Worm (Caenorhabditis elegans) whole organism, L4 larva: ENCODE measurements around the gene dars-2.

Experiments
- F49E8.2 ChIP-seq: sonication (generic microtip); optimal IDR thresholded peaks from 2 replicates; lab custom pipeline; 2016; ENCODE audit warnings: missing compliant biosample characterization, mild to moderate bottlenecking, missing genetic modification characterization, borderline replicate concordance
- T20F7.1 ChIP-seq: fragments of 200-800 bp; sonication (Bioruptor generic); optimal IDR thresholded peaks from 2 replicates; lab custom pipeline; 2018; ENCODE audit warnings: mild to moderate bottlenecking, missing genetic modification characterization, missing compliant biosample characterization
- Y48G9A.11 ChIP-seq: fragments of 200-800 bp; sonication (Bioruptor generic); IDR thresholded peaks from 2 replicates; pipeline ENCODE4 v1.3.6; 2022; ENCODE audit warnings: missing genetic modification reagents, missing genetic modification characterization, missing compliant biosample characterization
- Y75B8A.6 ChIP-seq: fragments of 200-800 bp; sonication (Bioruptor generic); IDR thresholded peaks from 2 replicates; pipeline ENCODE4 v1.3.6; 2022; ENCODE audit warnings: missing genetic modification reagents, missing genetic modification characterization, missing compliant biosample characterization
- ZK546.5 ChIP-seq, 2 experiments: sonication (generic microtip); optimal IDR thresholded peaks; 2 replicates each; lab custom pipeline; 2017; ENCODE audit warnings: missing biosample characterization in 2 of 2, missing genetic modification characterization in 2 of 2
- aha-1 ChIP-seq: fragments of 150-350 bp; peaks from one replicate; lab custom pipeline; 2014; ENCODE audit warnings: missing biosample characterization, missing genetic modification characterization
- attf-4 ChIP-seq: sonication (generic microtip); optimal IDR thresholded peaks from 3 replicates; lab custom pipeline; 2017; ENCODE audit warnings: missing biosample characterization, missing genetic modification characterization
- ceh-20 ChIP-seq: fragments of 200-800 bp; sonication (Bioruptor generic); IDR thresholded peaks from 2 replicates; pipeline ENCODE4 v1.3.6; 2022; ENCODE audit warnings: missing genetic modification reagents, missing genetic modification characterization, missing compliant biosample characterization
- ceh-62 ChIP-seq: sonication (generic microtip); optimal IDR thresholded peaks from 2 replicates; lab custom pipeline; 2017; ENCODE audit warnings: missing biosample characterization, missing genetic modification characterization
- ceh-82 ChIP-seq: sonication (generic microtip); optimal IDR thresholded peaks from 2 replicates; lab custom pipeline; 2017; ENCODE audit warnings: missing biosample characterization, missing genetic modification characterization
- daf-16 ChIP-seq, 3 experiments: sonication (generic microtip); optimal IDR thresholded peaks; 2 replicates each; lab custom pipeline; 2016 to 2017; ENCODE audit warnings: missing genetic modification characterization in 3 of 3, missing genetic modification reagents in 3 of 3, mild to moderate bottlenecking in 2 of 3, missing compliant biosample characterization in 2 of 3, missing biosample characterization in 1 of 3, moderate library complexity in 1 of 3
- dmd-6 ChIP-seq: fragments of 200-800 bp; sonication (Bioruptor generic); IDR thresholded peaks from 2 replicates; pipeline ENCODE4 v1.3.6; 2022; ENCODE audit warnings: missing genetic modification reagents, missing genetic modification characterization, missing compliant biosample characterization
- duxl-1 ChIP-seq: sonication (generic microtip); optimal IDR thresholded peaks from 2 replicates; lab custom pipeline; 2016; ENCODE audit warnings: mild to moderate bottlenecking, missing genetic modification characterization, moderate library complexity, missing compliant biosample characterization; ENCODE audit not compliant: poor library complexity
- dve-1 ChIP-seq: sonication (generic microtip); optimal IDR thresholded peaks from 2 replicates; lab custom pipeline; 2017; ENCODE audit warnings: antibody characterized with exemption, mild to moderate bottlenecking, missing genetic modification characterization, missing compliant biosample characterization; ENCODE audit not compliant: insufficient read depth
- gei-8 ChIP-seq: fragments of 200-800 bp; sonication (Bioruptor generic); optimal IDR thresholded peaks from 2 replicates; lab custom pipeline; 2018; ENCODE audit warnings: mild to moderate bottlenecking, missing genetic modification characterization, missing compliant biosample characterization
- hlh-11 ChIP-seq: fragments of 200-800 bp; sonication (Bioruptor generic); optimal IDR thresholded peaks from 2 replicates; lab custom pipeline; 2018; ENCODE audit warnings: mild to moderate bottlenecking, missing genetic modification characterization, missing compliant biosample characterization
- hlh-30 ChIP-seq: sonication (generic microtip); optimal IDR thresholded peaks from 2 replicates; lab custom pipeline; 2017; ENCODE audit warnings: antibody characterized with exemption, mild to moderate bottlenecking, missing genetic modification characterization, missing compliant biosample characterization; ENCODE audit not compliant: insufficient read depth
- hmg-1.1 ChIP-seq: fragments of 200-800 bp; sonication (Bioruptor generic); IDR thresholded peaks from 2 replicates; pipeline ENCODE4 v1.3.6; 2022; ENCODE audit warnings: missing genetic modification reagents, missing genetic modification characterization, missing compliant biosample characterization
- lin-1 ChIP-seq: fragments of 200-800 bp; sonication (Bioruptor generic); IDR thresholded peaks from 2 replicates; pipeline ENCODE4 v1.3.6; 2022; ENCODE audit warnings: missing genetic modification reagents, missing genetic modification characterization, missing compliant biosample characterization
- lsy-2 ChIP-seq, 2 experiments: fragments of 150-350 bp in 1 of 2; sonication (generic microtip) in 1 of 2; optimal IDR thresholded peaks; 2 replicates each; lab custom pipeline; 2014 to 2017; ENCODE audit warnings: missing biosample characterization in 2 of 2, missing genetic modification characterization in 2 of 2
- mdl-1 ChIP-seq, 2 experiments: fragments of 150-350 bp in 1 of 2; sonication (generic microtip) in 1 of 2; optimal IDR thresholded peaks; 2 replicates each; lab custom pipeline; 2014 to 2017; ENCODE audit warnings: missing biosample characterization in 2 of 2, missing genetic modification characterization in 2 of 2
- mxl-3 ChIP-seq: fragments of 200-800 bp; sonication (Bioruptor generic); optimal IDR thresholded peaks from 2 replicates; lab custom pipeline; 2018; ENCODE audit warnings: mild to moderate bottlenecking, missing genetic modification characterization, missing compliant biosample characterization
- nhr-102 ChIP-seq: sonication (generic microtip); optimal IDR thresholded peaks from 2 replicates; lab custom pipeline; 2016; ENCODE audit warnings: mild to moderate bottlenecking, missing genetic modification characterization, moderate library complexity, missing compliant biosample characterization
- nhr-11 ChIP-seq: fragments of 150-350 bp; optimal IDR thresholded peaks from 2 replicates; lab custom pipeline; 2014; ENCODE audit warnings: missing biosample characterization, missing genetic modification characterization
- nhr-111 ChIP-seq: fragments of 200-800 bp; sonication (Bioruptor generic); optimal IDR thresholded peaks from 2 replicates; lab custom pipeline; 2018; ENCODE audit warnings: mild to moderate bottlenecking, missing genetic modification characterization, missing compliant biosample characterization
- nhr-25 ChIP-seq: sonication (generic microtip); optimal IDR thresholded peaks from 2 replicates; lab custom pipeline; 2017; ENCODE audit warnings: missing genetic modification characterization, mild to moderate bottlenecking, missing compliant biosample characterization, antibody characterized with exemption, moderate library complexity, borderline replicate concordance; ENCODE audit not compliant: insufficient read depth
- nhr-28 ChIP-seq: fragments of 150-350 bp; optimal IDR thresholded peaks from 2 replicates; lab custom pipeline; 2014; ENCODE audit warnings: missing biosample characterization, missing genetic modification characterization
- nhr-42 ChIP-seq: fragments of 200-800 bp; sonication (Bioruptor generic); IDR thresholded peaks from 2 replicates; pipeline ENCODE4 v1.3.6; 2022; ENCODE audit warnings: missing genetic modification characterization, missing compliant biosample characterization
- nhr-6 ChIP-seq: fragments of 150-350 bp; optimal IDR thresholded peaks from 2 replicates; lab custom pipeline; 2014; ENCODE audit warnings: missing biosample characterization, missing genetic modification characterization
- nhr-76 ChIP-seq: fragments of 150-350 bp; optimal IDR thresholded peaks from 2 replicates; lab custom pipeline; 2014; ENCODE audit warnings: missing biosample characterization, missing genetic modification characterization
- nhr-77 ChIP-seq: fragments of 150-350 bp; optimal IDR thresholded peaks from 2 replicates; lab custom pipeline; 2014; ENCODE audit warnings: missing biosample characterization, missing genetic modification characterization
- php-3 ChIP-seq: fragments of 200-800 bp; sonication (Bioruptor generic); IDR thresholded peaks from 2 replicates; pipeline ENCODE4 v1.3.6; 2022; ENCODE audit warnings: missing genetic modification reagents, missing genetic modification characterization, missing compliant biosample characterization
- pqm-1 ChIP-seq: sonication (generic microtip); optimal IDR thresholded peaks from 2 replicates; lab custom pipeline; 2017; ENCODE audit warnings: missing biosample characterization, missing genetic modification characterization
- unc-39 ChIP-seq: sonication (generic microtip); optimal IDR thresholded peaks from 2 replicates; lab custom pipeline; 2017; ENCODE audit warnings: missing biosample characterization, missing genetic modification characterization
- unc-62 ChIP-seq, 3 experiments: fragments of 150-350 bp in 1 of 3; sonication (generic microtip); optimal IDR thresholded peaks in 2 of 3; peaks in 1 of 3; 1 replicate in 1 of 3; 2 replicates in 2 of 3; lab custom pipeline; 2014 to 2017; ENCODE audit warnings: missing biosample characterization in 3 of 3, missing genetic modification characterization in 3 of 3, missing genetic modification reagents in 3 of 3, missing genotype in 1 of 3
- zfp-2 ChIP-seq: sonication (generic microtip); optimal IDR thresholded peaks from 2 replicates; lab custom pipeline; 2016; ENCODE audit warnings: mild to moderate bottlenecking, missing genetic modification characterization, missing compliant biosample characterization
- zfp-3 ChIP-seq: fragments of 200-800 bp; sonication (Bioruptor generic); conservative IDR thresholded peaks from 2 replicates; pipeline ENCODE4 v1.3.6; 2022; ENCODE audit warnings: missing genetic modification reagents, missing genetic modification characterization, missing compliant biosample characterization
- zip-2 ChIP-seq: fragments of 150-350 bp; optimal IDR thresholded peaks from 2 replicates; lab custom pipeline; 2014; ENCODE audit warnings: missing biosample characterization, missing genetic modification characterization

Gene dars-2

ce11 chrV:12071483-12071882 is 22.9 kb downstream of the dars-2 start:
- TF ChIP-seq lsy-2 (tag; optimal IDR thresholded peaks at IDR 0.05; lab: Kevin White, UChicago) (no peak), hlh-11 (peak; percentile 45), mdl-1 (tag; optimal IDR thresholded peaks at IDR 0.05; lab: Kevin White, UChicago) (peak; percentile 14 to 70), hlh-30 (tag; lab: Kevin White, UChicago) (peak; percentile 81), mxl-3 (GFP tag; lab: Kevin White, UChicago) (peak; percentile 83), nhr-76 (tag; lab: Kevin White, UChicago) (no peak), nhr-28 (tag; lab: Kevin White, UChicago) (peak; percentile 62), unc-62 (GFP tag; optimal IDR thresholded peaks at IDR 0.05 in 1 of 2; lab: Kevin White, UChicago) (peak in 1 of 2 experiments; percentile 3), unc-62 (tag; optimal IDR thresholded peaks at IDR 0.05; lab: Kevin White, UChicago) (no peak), zfp-3 (GFP tag; lab: Robert Waterston, UW) (no peak), nhr-25 (tag; lab: Kevin White, UChicago) (peak; percentile 65), dmd-6 (GFP tag; lab: Robert Waterston, UW) (peak; percentile 32; the same call in 1 of the 2 replicates), aha-1 (tag; lab: Kevin White, UChicago) (peak; percentile 46), T20F7.1 (GFP tag; lab: Kevin White, UChicago) (no peak), php-3 (GFP tag; lab: Robert Waterston, UW) (no peak)

ce11 chrV:12074886-12075285 is 26.3 kb downstream of the dars-2 start, which contains the start of gene R07B7.6:
R07B7.6 (minus strand) TSS chrV:12074986.
- TF ChIP-seq nhr-102, result no peak
- TF ChIP-seq nhr-42 (GFP tag; lab: Robert Waterston, UW), result no peak
- TF ChIP-seq mxl-3 (GFP tag; lab: Kevin White, UChicago), result no peak
- TF ChIP-seq ceh-20 (GFP tag; lab: Robert Waterston, UW), result no peak
- no peak for TF ChIP-seq F49E8.2 (tag; lab: Kevin White, UChicago)
- no peak for TF ChIP-seq ceh-62 (tag; lab: Kevin White, UChicago)
- no peak for TF ChIP-seq T20F7.1 (GFP tag; lab: Kevin White, UChicago)
- no peak for TF ChIP-seq daf-16 (GFP tag; optimal IDR thresholded peaks at IDR 0.05; lab: Kevin White, UChicago)
- TF ChIP-seq daf-16 (tag; optimal IDR thresholded peaks at IDR 0.05; lab: Kevin White, UChicago), result no peak
- no peak for TF ChIP-seq hmg-1.1 (GFP tag; lab: Robert Waterston, UW)
- TF ChIP-seq Y48G9A.11 (GFP tag; lab: Robert Waterston, UW), result no peak
- TF ChIP-seq zfp-2 (tag; lab: Kevin White, UChicago), result no peak
- no peak for TF ChIP-seq ZK546.5 (tag; optimal IDR thresholded peaks at IDR 0.05; lab: Kevin White, UChicago)

DNA sequence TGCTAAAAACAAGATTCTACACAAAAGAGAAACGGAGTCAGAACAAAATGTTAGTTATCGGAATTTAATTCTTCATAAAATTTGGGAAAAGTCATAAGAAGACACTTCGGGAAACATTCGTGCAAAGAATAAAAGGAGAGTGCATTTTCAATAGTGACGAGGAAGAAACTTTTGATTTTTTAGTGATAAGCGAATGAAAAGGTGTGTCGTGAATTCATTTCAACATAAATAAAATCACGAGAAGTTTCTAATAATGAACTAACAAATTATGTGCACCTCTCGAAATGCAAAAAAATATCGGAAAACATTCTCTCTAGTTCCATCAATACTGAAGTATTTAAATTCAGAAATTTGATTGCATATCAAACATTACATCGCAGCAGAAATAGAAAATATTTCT is 27.4 kb downstream of the dars-2 start:
- TF ChIP-seq F49E8.2 (tag; lab: Kevin White, UChicago) (no peak), dmd-6 (GFP tag; lab: Robert Waterston, UW) (peak; percentile 51), pqm-1 (peak; percentile 60), lin-1 (GFP tag; lab: Robert Waterston, UW) (no peak), nhr-77 (tag; lab: Kevin White, UChicago) (peak; percentile 41), dve-1 (tag; lab: Kevin White, UChicago) (peak; percentile 26), daf-16 (GFP tag; optimal IDR thresholded peaks at IDR 0.05; lab: Kevin White, UChicago) (no peak), daf-16 (tag; optimal IDR thresholded peaks at IDR 0.05; lab: Kevin White, UChicago) (peak; percentile 73), nhr-28 (tag; lab: Kevin White, UChicago) (peak; percentile 67)

DNA sequence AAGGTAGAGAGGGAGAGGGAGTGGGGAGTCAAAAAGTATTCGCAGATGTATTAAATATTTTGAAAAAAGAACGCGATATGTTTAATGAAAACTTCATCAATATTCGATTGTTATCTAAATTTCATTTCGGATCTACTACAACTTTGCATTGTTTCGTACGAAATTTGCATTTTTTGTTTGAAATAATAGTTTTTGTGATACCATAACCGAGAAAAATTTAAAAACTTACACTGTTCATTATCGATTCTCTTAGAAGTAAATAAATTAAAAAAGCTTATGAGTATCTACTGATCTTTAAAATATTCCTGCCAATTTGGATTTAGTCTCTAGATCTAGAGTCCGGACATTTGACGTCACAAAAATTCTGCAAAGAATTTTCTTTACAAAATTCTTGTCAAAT is 31.7 kb downstream of the dars-2 start, which contains the start of gene R07B7.9:
TSS of gene R07B7.9 (minus strand) at position 101 of the 400 bp plus-strand sequence.
- no peak for TF ChIP-seq duxl-1 (tag; lab: Kevin White, UChicago)
- no peak for TF ChIP-seq attf-4 (tag; lab: Kevin White, UChicago)
- TF ChIP-seq nhr-111 (GFP tag; lab: Kevin White, UChicago), result no peak
- TF ChIP-seq nhr-6 (tag; lab: Kevin White, UChicago), result no peak
- TF ChIP-seq Y75B8A.6 (GFP tag; lab: Robert Waterston, UW), result no peak
- no peak for TF ChIP-seq ceh-20 (GFP tag; lab: Robert Waterston, UW)
- TF ChIP-seq ceh-82 (tag; lab: Kevin White, UChicago), result no peak
- TF ChIP-seq unc-62 (GFP tag; optimal IDR thresholded peaks at IDR 0.05 in 1 of 2; lab: Kevin White, UChicago), result no peak
- no peak for TF ChIP-seq unc-62 (tag; optimal IDR thresholded peaks at IDR 0.05; lab: Kevin White, UChicago)
- no peak for TF ChIP-seq pqm-1
- TF ChIP-seq gei-8 (GFP tag; lab: Kevin White, UChicago), result no peak
- TF ChIP-seq Y48G9A.11 (GFP tag; lab: Robert Waterston, UW), result no peak
- no peak for TF ChIP-seq nhr-11 (tag; lab: Kevin White, UChicago)
- TF ChIP-seq nhr-77 (tag; lab: Kevin White, UChicago), result no peak
- TF ChIP-seq unc-39 (tag; lab: Kevin White, UChicago), result no peak
- TF ChIP-seq zip-2 (tag; lab: Kevin White, UChicago), result no peak
- TF ChIP-seq mdl-1 (tag; optimal IDR thresholded peaks at IDR 0.05; lab: Kevin White, UChicago), result no peak
- no peak for TF ChIP-seq nhr-102
- TF ChIP-seq daf-16 (GFP tag; optimal IDR thresholded peaks at IDR 0.05; lab: Kevin White, UChicago), result no peak
- TF ChIP-seq daf-16 (tag; optimal IDR thresholded peaks at IDR 0.05; lab: Kevin White, UChicago), result no peak
